In the genomic region with DNA sequence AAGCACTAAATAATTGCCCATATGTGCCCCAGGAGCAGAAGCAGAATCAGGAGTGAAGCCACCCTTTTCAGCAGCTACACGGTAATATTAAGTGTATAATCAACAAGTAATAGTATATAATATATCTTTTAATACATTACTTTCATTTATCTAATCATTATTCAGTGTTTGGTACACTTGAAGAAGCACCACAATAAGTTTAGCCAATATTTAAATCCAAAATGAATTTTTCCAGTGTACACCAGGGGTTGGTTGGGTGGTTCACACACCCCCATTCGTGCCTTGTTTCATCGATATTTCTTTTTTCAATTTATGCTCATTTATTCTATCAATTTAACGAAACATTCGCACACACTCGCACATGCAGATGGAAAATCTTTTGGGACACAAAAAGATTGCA, we compare ENCODE assay signal across 1 fruit fly cellular context.
TF ChIP-seq lines count a peak whose summit lies in the region.

No protein-coding gene starts in this region.

TF ChIP-seq in whole organism, embryonic, 481 proteins besides CTCF, POLR2A, EP300 and RAD21 (continued from another document and continues in another):
- TF ChIP-seq CG7963 (GFP tag; IDR thresholded peaks at IDR 0.05; lab: Robert Waterston, UW; ENCODE audit: partially characterized antibody), result no peak
- TF ChIP-seq Doc2 (GFP tag; IDR thresholded peaks at IDR 0.05; lab: Robert Waterston, UW), result no peak
- no peak for TF ChIP-seq CG32767 (GFP tag; IDR thresholded peaks at IDR 0.05; lab: Robert Waterston, UW)
- TF ChIP-seq Myb (GFP tag; optimal IDR thresholded peaks at IDR 0.05; lab: Kevin White, UChicago), result no peak
- TF ChIP-seq Lhr (GFP tag; optimal IDR thresholded peaks at IDR 0.05; lab: Kevin White, UChicago), result no peak
- peak; percentile 80 for TF ChIP-seq Xrp1 (GFP tag; IDR thresholded peaks at IDR 0.05; lab: Robert Waterston, UW)
- TF ChIP-seq gt (GFP tag; IDR thresholded peaks at IDR 0.05; lab: Robert Waterston, UW), result no peak
- peak; percentile 41; the same call in 1 of the 2 replicates for TF ChIP-seq slbo (GFP tag; IDR thresholded peaks at IDR 0.05; lab: Robert Waterston, UW)
- no peak for TF ChIP-seq dan (GFP tag; IDR thresholded peaks at IDR 0.05; lab: Robert Waterston, UW)
- peak; percentile 68 for TF ChIP-seq CG18599 (GFP tag; optimal IDR thresholded peaks at IDR 0.05; lab: Kevin White, UChicago)
- TF ChIP-seq pfk (GFP tag; optimal IDR thresholded peaks at IDR 0.05; lab: Kevin White, UChicago), result no peak
- TF ChIP-seq CG9609 (GFP tag; optimal IDR thresholded peaks at IDR 0.05; lab: Kevin White, UChicago), result no peak
- no peak for TF ChIP-seq Bteb2 (GFP tag; optimal IDR thresholded peaks at IDR 0.05; lab: Kevin White, UChicago)
- TF ChIP-seq Usf (GFP tag; optimal IDR thresholded peaks at IDR 0.05; lab: Kevin White, UChicago), result no peak
- TF ChIP-seq slp2 (GFP tag; optimal IDR thresholded peaks at IDR 0.05; lab: Kevin White, UChicago), result no peak
- TF ChIP-seq gfzf (GFP tag; optimal IDR thresholded peaks at IDR 0.05; lab: Kevin White, UChicago), result no peak
- no peak for TF ChIP-seq NC2α (GFP tag; optimal IDR thresholded peaks at IDR 0.05; lab: Kevin White, UChicago)
- no peak for TF ChIP-seq bbx (GFP tag; IDR thresholded peaks at IDR 0.05; lab: Robert Waterston, UW; ENCODE audit: partially characterized antibody)
- TF ChIP-seq CG8944 (GFP tag; optimal IDR thresholded peaks at IDR 0.05; lab: Kevin White, UChicago), result no peak
- TF ChIP-seq CG13424 (tag; optimal IDR thresholded peaks at IDR 0.05; lab: Kevin White, UChicago), result peak; percentile 65
- TF ChIP-seq grau (tag; optimal IDR thresholded peaks at IDR 0.05; lab: Kevin White, UChicago), result peak; percentile 59
- peak; percentile 22; the same call in 1 of the 2 replicates for TF ChIP-seq danr (GFP tag; IDR thresholded peaks at IDR 0.05; lab: Robert Waterston, UW)
- TF ChIP-seq Dll (GFP tag; IDR thresholded peaks at IDR 0.05; lab: Robert Waterston, UW; ENCODE audit: partially characterized antibody), result no peak
- no peak for TF ChIP-seq gsb (GFP tag; IDR thresholded peaks at IDR 0.05; lab: Robert Waterston, UW)
- TF ChIP-seq CG12942 (GFP tag; optimal IDR thresholded peaks at IDR 0.05; lab: Kevin White, UChicago), result no peak
- TF ChIP-seq Aef1 (GFP tag; IDR thresholded peaks at IDR 0.05; lab: Robert Waterston, UW), result 0 out of 3 replicates have a peak, but pooled peaks have one; percentile 35
- TF ChIP-seq E2f2 (GFP tag; IDR thresholded peaks at IDR 0.05; lab: Robert Waterston, UW), result peak; percentile 42; the same call in 1 of the 2 replicates
- TF ChIP-seq gce (GFP tag; IDR thresholded peaks at IDR 0.05; lab: Robert Waterston, UW), result peak; percentile 35; the same call in 1 of the 3 replicates
- TF ChIP-seq CG13894 (tag; optimal IDR thresholded peaks at IDR 0.05; lab: Kevin White, UChicago), result no peak
- TF ChIP-seq CG14667 (GFP tag; IDR thresholded peaks at IDR 0.05; lab: Robert Waterston, UW), result peak; percentile 6; the same call in 1 of the 2 replicates
- no peak for TF ChIP-seq CG16813 (GFP tag; IDR thresholded peaks at IDR 0.05; lab: Robert Waterston, UW; ENCODE audit: partially characterized antibody)
- 0 out of 2 replicates have a peak, but pooled peaks have one; percentile 10 for TF ChIP-seq CG10959 (GFP tag; IDR thresholded peaks at IDR 0.05; lab: Robert Waterston, UW)
- no peak for TF ChIP-seq CG16863 (GFP tag; optimal IDR thresholded peaks at IDR 0.05; lab: Kevin White, UChicago)
- no peak for TF ChIP-seq emc (GFP tag; optimal IDR thresholded peaks at IDR 0.05; lab: Kevin White, UChicago)
- peak; percentile 60 for TF ChIP-seq Ssrp (tag; optimal IDR thresholded peaks at IDR 0.05; lab: Kevin White, UChicago)
- TF ChIP-seq CG4730 (GFP tag; IDR thresholded peaks at IDR 0.05; lab: Robert Waterston, UW), result peak; percentile 24; the same call in 1 of the 2 replicates
- TF ChIP-seq grn (GFP tag; optimal IDR thresholded peaks at IDR 0.05; lab: Kevin White, UChicago), result no peak
- peak; percentile 45 for TF ChIP-seq CG10147 (GFP tag; optimal IDR thresholded peaks at IDR 0.05; lab: Kevin White, UChicago)
- TF ChIP-seq CG7987 (GFP tag; optimal IDR thresholded peaks at IDR 0.05; lab: Kevin White, UChicago), result no peak
- TF ChIP-seq hbn (GFP tag; IDR thresholded peaks at IDR 0.05; lab: Robert Waterston, UW; ENCODE audit: partially characterized antibody), result no peak
- no peak for TF ChIP-seq CG8281 (tag; optimal IDR thresholded peaks at IDR 0.05; lab: Kevin White, UChicago)
- TF ChIP-seq sim (GFP tag; IDR thresholded peaks at IDR 0.05; lab: Robert Waterston, UW), result no peak
- peak; percentile 63 for TF ChIP-seq dmrt11E (tag; optimal IDR thresholded peaks at IDR 0.05; lab: Kevin White, UChicago)
- TF ChIP-seq Antp (GFP tag; optimal IDR thresholded peaks at IDR 0.05; lab: Kevin White, UChicago), result no peak
- no peak for TF ChIP-seq chinmo (GFP tag; IDR thresholded peaks at IDR 0.05; lab: Robert Waterston, UW; ENCODE audit: partially characterized antibody)
- TF ChIP-seq CG4360 (GFP tag; IDR thresholded peaks at IDR 0.05; lab: Robert Waterston, UW), result no peak
- peak; percentile 23 for TF ChIP-seq CG1602 (GFP tag; optimal IDR thresholded peaks at IDR 0.05; lab: Kevin White, UChicago)
- 0 out of 2 replicates have a peak, but pooled peaks have one; percentile 32 for TF ChIP-seq CG14441 (GFP tag; IDR thresholded peaks at IDR 0.05; lab: Robert Waterston, UW)
- TF ChIP-seq pros (GFP tag; optimal IDR thresholded peaks at IDR 0.05; lab: Kevin White, UChicago), result peak; percentile 74
- no peak for TF ChIP-seq MESR4 (GFP tag; optimal IDR thresholded peaks at IDR 0.05; lab: Kevin White, UChicago)
- no peak for TF ChIP-seq Elba2 (GFP tag; optimal IDR thresholded peaks at IDR 0.05; lab: Kevin White, UChicago)
- TF ChIP-seq CG4617 (GFP tag; optimal IDR thresholded peaks at IDR 0.05; lab: Kevin White, UChicago; ENCODE audit: borderline replicate concordance), result no peak
- TF ChIP-seq cato (GFP tag; optimal IDR thresholded peaks at IDR 0.05; lab: Kevin White, UChicago; ENCODE audit: borderline replicate concordance), result no peak
- no peak for TF ChIP-seq Ets97D (GFP tag; optimal IDR thresholded peaks at IDR 0.05; lab: Kevin White, UChicago)
- TF ChIP-seq crp (GFP tag; optimal IDR thresholded peaks at IDR 0.05; lab: Kevin White, UChicago), result no peak
- peak; percentile 56; the same call in 1 of the 2 replicates for TF ChIP-seq CG17328 (GFP tag; IDR thresholded peaks at IDR 0.05; lab: Robert Waterston, UW)
- no peak for TF ChIP-seq chif (GFP tag; optimal IDR thresholded peaks at IDR 0.05; lab: Kevin White, UChicago)
- no peak for TF ChIP-seq CG13287 (GFP tag; IDR thresholded peaks at IDR 0.05; lab: Robert Waterston, UW; ENCODE audit: partially characterized antibody)
- peak; percentile 36 for TF ChIP-seq Nf-YB (GFP tag; optimal IDR thresholded peaks at IDR 0.05; lab: Kevin White, UChicago)
- TF ChIP-seq ash1 (GFP tag; optimal IDR thresholded peaks at IDR 0.05; lab: Kevin White, UChicago), result no peak
- peak; percentile 17 for TF ChIP-seq kay (GFP tag; optimal IDR thresholded peaks at IDR 0.05; lab: Kevin White, UChicago)
- TF ChIP-seq lmd (GFP tag; IDR thresholded peaks at IDR 0.05; lab: Robert Waterston, UW), result peak; percentile 49
- peak; percentile 41 for TF ChIP-seq Spps (tag; optimal IDR thresholded peaks at IDR 0.05; lab: Kevin White, UChicago)
- peak; percentile 10 for TF ChIP-seq CG18764 (GFP tag; optimal IDR thresholded peaks at IDR 0.05; lab: Kevin White, UChicago)
- TF ChIP-seq scrt (GFP tag; optimal IDR thresholded peaks at IDR 0.05; lab: Kevin White, UChicago), result peak; percentile 49
- no peak for TF ChIP-seq HmgD (GFP tag; optimal IDR thresholded peaks at IDR 0.05; lab: Kevin White, UChicago)
- TF ChIP-seq repo (GFP tag; optimal IDR thresholded peaks at IDR 0.05; lab: Kevin White, UChicago), result no peak
- peak; percentile 70 for TF ChIP-seq dmrt99B (tag; optimal IDR thresholded peaks at IDR 0.05; lab: Kevin White, UChicago)
- TF ChIP-seq ham (GFP tag; IDR thresholded peaks at IDR 0.05; lab: Robert Waterston, UW), result no peak
- no peak for TF ChIP-seq CG4854 (GFP tag; optimal IDR thresholded peaks at IDR 0.05; lab: Kevin White, UChicago)
- TF ChIP-seq HLH4C (GFP tag; IDR thresholded peaks at IDR 0.05; lab: Robert Waterston, UW; ENCODE audit: partially characterized antibody), result no peak
- peak; percentile 59; the same call in 1 of the 3 replicates for TF ChIP-seq CG11093 (GFP tag; IDR thresholded peaks at IDR 0.05; lab: Robert Waterston, UW)
- no peak for TF ChIP-seq lbe (GFP tag; optimal IDR thresholded peaks at IDR 0.05; lab: Kevin White, UChicago)
- no peak for TF ChIP-seq sima (GFP tag; optimal IDR thresholded peaks at IDR 0.05; lab: Kevin White, UChicago)
- TF ChIP-seq nmo (GFP tag; optimal IDR thresholded peaks at IDR 0.05; lab: Kevin White, UChicago), result peak; percentile 66
- no peak for TF ChIP-seq Adf1 (GFP tag; IDR thresholded peaks at IDR 0.05; lab: Robert Waterston, UW)
- no peak for TF ChIP-seq gro (GFP tag; optimal IDR thresholded peaks at IDR 0.05; lab: Kevin White, UChicago)
- no peak for TF ChIP-seq prd (optimal IDR thresholded peaks at IDR 0.05; lab: Kevin White, UChicago)
- peak; percentile 59; the same call in 2 of the 3 replicates for TF ChIP-seq prd (GFP tag; IDR thresholded peaks at IDR 0.05; lab: Robert Waterston, UW)
- peak; percentile 13 for TF ChIP-seq org-1 (GFP tag; optimal IDR thresholded peaks at IDR 0.05; lab: Kevin White, UChicago)
- TF ChIP-seq Mad (GFP tag; optimal IDR thresholded peaks at IDR 0.05; lab: Kevin White, UChicago), result no peak
- no peak for TF ChIP-seq CG18011 (GFP tag; optimal IDR thresholded peaks at IDR 0.05; lab: Kevin White, UChicago)
- TF ChIP-seq CG3163 (GFP tag; optimal IDR thresholded peaks at IDR 0.05; lab: Kevin White, UChicago), result no peak
- TF ChIP-seq z (GFP tag; IDR thresholded peaks at IDR 0.05; lab: Robert Waterston, UW), result no peak
- TF ChIP-seq BtbVII (GFP tag; optimal IDR thresholded peaks at IDR 0.05; lab: Kevin White, UChicago), result peak; percentile 27
- TF ChIP-seq CG17359 (tag; optimal IDR thresholded peaks at IDR 0.05; lab: Kevin White, UChicago), result peak; percentile 63
- TF ChIP-seq Neu2 (GFP tag; optimal IDR thresholded peaks at IDR 0.05; lab: Kevin White, UChicago; ENCODE audit: borderline replicate concordance), result no peak
- no peak for TF ChIP-seq CG14965 (GFP tag; optimal IDR thresholded peaks at IDR 0.05; lab: Kevin White, UChicago; ENCODE audit: borderline replicate concordance)
- TF ChIP-seq CG11696 (GFP tag; IDR thresholded peaks at IDR 0.05; lab: Robert Waterston, UW), result no peak
- TF ChIP-seq Abd-B (GFP tag; optimal IDR thresholded peaks at IDR 0.05; lab: Kevin White, UChicago), result no peak
- peak; percentile 42 for TF ChIP-seq HHEX (GFP tag; optimal IDR thresholded peaks at IDR 0.05; lab: Kevin White, UChicago)
- TF ChIP-seq CG10209 (GFP tag; optimal IDR thresholded peaks at IDR 0.05; lab: Kevin White, UChicago), result peak; percentile 37
- TF ChIP-seq CHES-1-like (GFP tag; optimal IDR thresholded peaks at IDR 0.05; lab: Kevin White, UChicago), result no peak
- 0 out of 3 replicates have a peak, but pooled peaks have one; percentile 35 for TF ChIP-seq CG3726 (GFP tag; IDR thresholded peaks at IDR 0.05; lab: Robert Waterston, UW)
- no peak for TF ChIP-seq Pdp1 (GFP tag; optimal IDR thresholded peaks at IDR 0.05; lab: Kevin White, UChicago)
- no peak for TF ChIP-seq sc (optimal IDR thresholded peaks at IDR 0.05; lab: Kevin White, UChicago)
- TF ChIP-seq sc (GFP tag; optimal IDR thresholded peaks at IDR 0.05; lab: Kevin White, UChicago), result peak; percentile 31
- no peak for TF ChIP-seq salm (tag; optimal IDR thresholded peaks at IDR 0.05; lab: Kevin White, UChicago)
- peak; percentile 38 for TF ChIP-seq Meics (GFP tag; optimal IDR thresholded peaks at IDR 0.05; lab: Kevin White, UChicago)
- TF ChIP-seq ro (GFP tag; IDR thresholded peaks at IDR 0.05; lab: Robert Waterston, UW), result no peak
- no peak for TF ChIP-seq zen (tag; optimal IDR thresholded peaks at IDR 0.05; lab: Kevin White, UChicago)
- peak; percentile 52 for TF ChIP-seq Sox100B (GFP tag; optimal IDR thresholded peaks at IDR 0.05; lab: Kevin White, UChicago)
- TF ChIP-seq tin (GFP tag; optimal IDR thresholded peaks at IDR 0.05; lab: Kevin White, UChicago), result peak; percentile 65
- TF ChIP-seq CG7556 (GFP tag; optimal IDR thresholded peaks at IDR 0.05; lab: Kevin White, UChicago), result peak; percentile 67
- TF ChIP-seq CG17361 (GFP tag; IDR thresholded peaks at IDR 0.05; lab: Robert Waterston, UW), result peak; percentile 59; the same call in 1 of the 3 replicates
- TF ChIP-seq btn (GFP tag; optimal IDR thresholded peaks at IDR 0.05; lab: Kevin White, UChicago), result no peak
- peak; percentile 68 for TF ChIP-seq CG15601 (tag; optimal IDR thresholded peaks at IDR 0.05; lab: Kevin White, UChicago)
- TF ChIP-seq CG12236 (GFP tag; optimal IDR thresholded peaks at IDR 0.05; lab: Kevin White, UChicago), result no peak
- TF ChIP-seq MTF-1 (GFP tag; optimal IDR thresholded peaks at IDR 0.05; lab: Kevin White, UChicago; ENCODE audit: borderline replicate concordance), result peak; percentile 1
- peak; percentile 39 for TF ChIP-seq CG3407 (GFP tag; optimal IDR thresholded peaks at IDR 0.05; lab: Kevin White, UChicago)
- no peak for TF ChIP-seq Bdp1 (GFP tag; optimal IDR thresholded peaks at IDR 0.05; lab: Kevin White, UChicago)
- no peak for TF ChIP-seq CG6791 (GFP tag; IDR thresholded peaks at IDR 0.05; lab: Robert Waterston, UW; ENCODE audit: partially characterized antibody)
- TF ChIP-seq nerfin-1 (tag; optimal IDR thresholded peaks at IDR 0.05; lab: Kevin White, UChicago), result peak; percentile 55
- no peak for TF ChIP-seq Bgb (GFP tag; IDR thresholded peaks at IDR 0.05; lab: Robert Waterston, UW; ENCODE audit: partially characterized antibody)
- no peak for TF ChIP-seq tll (GFP tag; optimal IDR thresholded peaks at IDR 0.05; lab: Kevin White, UChicago)
- TF ChIP-seq gcm2 (GFP tag; optimal IDR thresholded peaks at IDR 0.05; lab: Kevin White, UChicago), result no peak
- no peak for TF ChIP-seq CG11456 (GFP tag; IDR thresholded peaks at IDR 0.05; lab: Robert Waterston, UW)
- TF ChIP-seq Kr (GFP tag; optimal IDR thresholded peaks at IDR 0.05; lab: Kevin White, UChicago), result no peak
- TF ChIP-seq Sry-δ (GFP tag; optimal IDR thresholded peaks at IDR 0.05; lab: Kevin White, UChicago), result no peak
- TF ChIP-seq CG2678 (tag; optimal IDR thresholded peaks at IDR 0.05; lab: Kevin White, UChicago), result peak; percentile 77
- TF ChIP-seq CG15073 (GFP tag; optimal IDR thresholded peaks at IDR 0.05; lab: Kevin White, UChicago), result no peak
- 0 out of 3 replicates have a peak, but pooled peaks have one; percentile 18 for TF ChIP-seq B-H1 (GFP tag; IDR thresholded peaks at IDR 0.05; lab: Robert Waterston, UW)
- TF ChIP-seq Fer3 (tag; optimal IDR thresholded peaks at IDR 0.05; lab: Kevin White, UChicago), result peak; percentile 13
- TF ChIP-seq dimm (GFP tag; IDR thresholded peaks at IDR 0.05; lab: Robert Waterston, UW), result no peak
- no peak for TF ChIP-seq D19B (GFP tag; optimal IDR thresholded peaks at IDR 0.05; lab: Kevin White, UChicago)
- TF ChIP-seq Vsx1 (GFP tag; optimal IDR thresholded peaks at IDR 0.05; lab: Kevin White, UChicago), result peak; percentile 14
